Worm (Caenorhabditis elegans) whole organism, late embryonic: ENCODE measurements around the gene xrn-2.
A peak's percentile ranks its signal among the peaks of the same experiment; 100 is the strongest.

Source experiments
- C08G9.2 ChIP-seq: sonication (generic microtip); optimal IDR thresholded peaks from 2 replicates; lab custom pipeline; 2016; ENCODE audit warnings: mild to moderate bottlenecking, missing genetic modification characterization, moderate library complexity, missing compliant biosample characterization
- K09A11.1 ChIP-seq: sonication (generic microtip); optimal IDR thresholded peaks from 2 replicates; lab custom pipeline; 2017; ENCODE audit warnings: antibody characterized with exemption, mild to moderate bottlenecking, missing genetic modification characterization, missing compliant biosample characterization; ENCODE audit not compliant: insufficient read depth
- Y22D7AL.16 ChIP-seq: sonication (generic microtip); optimal IDR thresholded peaks from 2 replicates; lab custom pipeline; 2016; ENCODE audit warnings: missing genetic modification characterization, missing compliant biosample characterization
- ceh-14 ChIP-seq: sonication (generic microtip); optimal IDR thresholded peaks from 2 replicates; lab custom pipeline; 2016; ENCODE audit warnings: missing genotype, missing genetic modification characterization, missing compliant biosample characterization
- ceh-18 ChIP-seq: sonication (generic microtip); optimal IDR thresholded peaks from 2 replicates; lab custom pipeline; 2016; ENCODE audit warnings: missing genetic modification characterization, missing compliant biosample characterization
- ceh-2 ChIP-seq: sonication (generic microtip); optimal IDR thresholded peaks from 2 replicates; lab custom pipeline; 2016; ENCODE audit warnings: missing genotype, missing genetic modification characterization, missing compliant biosample characterization
- ceh-24 ChIP-seq: sonication (generic microtip); optimal IDR thresholded peaks from 2 replicates; lab custom pipeline; 2016; ENCODE audit warnings: mild to moderate bottlenecking, missing genetic modification characterization, missing compliant biosample characterization
- ceh-31 ChIP-seq: sonication (generic microtip); optimal IDR thresholded peaks from 2 replicates; lab custom pipeline; 2016; ENCODE audit warnings: missing genetic modification characterization, missing compliant biosample characterization
- ceh-9 ChIP-seq: sonication (generic microtip); optimal IDR thresholded peaks from 2 replicates; lab custom pipeline; 2016; ENCODE audit warnings: mild to moderate bottlenecking, missing genetic modification characterization, inconsistent platforms, missing compliant biosample characterization
- che-1 ChIP-seq: sonication (generic microtip); optimal IDR thresholded peaks from 2 replicates; lab custom pipeline; 2016; ENCODE audit warnings: mild to moderate bottlenecking, missing genetic modification characterization, missing compliant biosample characterization
- dmd-4 ChIP-seq: sonication (generic microtip); optimal IDR thresholded peaks from 2 replicates; lab custom pipeline; 2016; ENCODE audit warnings: borderline replicate concordance, missing genetic modification characterization, missing compliant biosample characterization
- elt-2 ChIP-seq: sonication (generic microtip); optimal IDR thresholded peaks from 2 replicates; lab custom pipeline; 2016; ENCODE audit warnings: missing genetic modification reagents, missing genetic modification characterization, missing compliant biosample characterization
- fax-1 ChIP-seq: sonication (generic microtip); optimal IDR thresholded peaks from 2 replicates; lab custom pipeline; 2016; ENCODE audit warnings: missing genotype, missing genetic modification characterization, missing compliant biosample characterization
- hlh-13 ChIP-seq: fragments of 200-800 bp; sonication (Bioruptor generic); optimal IDR thresholded peaks from 2 replicates; lab custom pipeline; 2018; ENCODE audit warnings: mild to moderate bottlenecking, missing genetic modification characterization, missing compliant biosample characterization
- hlh-15 ChIP-seq: sonication (generic microtip); optimal IDR thresholded peaks from 2 replicates; lab custom pipeline; 2016; ENCODE audit warnings: missing genetic modification characterization, missing compliant biosample characterization
- hlh-6 ChIP-seq: sonication (generic microtip); optimal IDR thresholded peaks from 2 replicates; lab custom pipeline; 2016; ENCODE audit warnings: missing genotype, missing genetic modification characterization, missing compliant biosample characterization
- madf-2 ChIP-seq: sonication (generic microtip); optimal IDR thresholded peaks from 2 replicates; lab custom pipeline; 2017; ENCODE audit warnings: missing genetic modification characterization, missing compliant biosample characterization
- nhr-11 ChIP-seq: fragments of 150-350 bp; optimal IDR thresholded peaks from 2 replicates; lab custom pipeline; 2014; ENCODE audit warnings: missing biosample characterization, missing genetic modification characterization
- pag-3 ChIP-seq: sonication (generic microtip); optimal IDR thresholded peaks from 2 replicates; lab custom pipeline; 2016; ENCODE audit warnings: missing compliant biosample characterization, missing genetic modification characterization, borderline replicate concordance
- pat-9 ChIP-seq: fragments of 200-800 bp; sonication (Bioruptor generic); optimal IDR thresholded peaks from 2 replicates; lab custom pipeline; 2018; ENCODE audit warnings: mild to moderate bottlenecking, missing genetic modification characterization, moderate library complexity, missing compliant biosample characterization
- pax-1 ChIP-seq: fragments of 150-350 bp; optimal IDR thresholded peaks from 2 replicates; lab custom pipeline; 2014; ENCODE audit warnings: missing biosample characterization, missing genetic modification characterization
- pha-2 ChIP-seq: sonication (generic microtip); optimal IDR thresholded peaks from 2 replicates; lab custom pipeline; 2017; ENCODE audit warnings: mild to moderate bottlenecking, missing genetic modification characterization, missing compliant biosample characterization
- pros-1 ChIP-seq: fragments of 150-350 bp; optimal IDR thresholded peaks from 2 replicates; lab custom pipeline; 2014; ENCODE audit warnings: missing biosample characterization, missing genetic modification reagents, missing genetic modification characterization
- rnt-1 ChIP-seq: sonication (generic microtip); optimal IDR thresholded peaks from 2 replicates; lab custom pipeline; 2016; ENCODE audit warnings: missing genetic modification characterization, missing compliant biosample characterization
- sox-2 ChIP-seq: fragments of 200-800 bp; sonication (Bioruptor generic); IDR thresholded peaks from 2 replicates; pipeline ENCODE4 v1.3.6; 2022; ENCODE audit warnings: missing genetic modification reagents, missing genetic modification characterization, missing compliant biosample characterization
- sox-4 ChIP-seq: sonication (generic microtip); optimal IDR thresholded peaks from 2 replicates; lab custom pipeline; 2017; ENCODE audit warnings: mild to moderate bottlenecking, missing genetic modification characterization, inconsistent platforms, missing compliant biosample characterization
- syd-9 ChIP-seq: sonication (generic microtip); optimal IDR thresholded peaks from 2 replicates; lab custom pipeline; 2016; ENCODE audit warnings: mild to moderate bottlenecking, missing genetic modification characterization, moderate library complexity, missing compliant biosample characterization
- ttx-3 ChIP-seq: sonication (generic microtip); optimal IDR thresholded peaks from 2 replicates; lab custom pipeline; 2016; ENCODE audit warnings: missing genetic modification reagents, missing genetic modification characterization, missing compliant biosample characterization
- unc-42 ChIP-seq: sonication (generic microtip); optimal IDR thresholded peaks from 2 replicates; lab custom pipeline; 2016; ENCODE audit warnings: missing genotype, missing genetic modification characterization, missing compliant biosample characterization
- unc-55 ChIP-seq: sonication (generic microtip); optimal IDR thresholded peaks from 2 replicates; lab custom pipeline; 2017; ENCODE audit warnings: missing biosample characterization, missing genetic modification reagents, missing genetic modification characterization
- zip-5 ChIP-seq: sonication (generic microtip); optimal IDR thresholded peaks from 2 replicates; lab custom pipeline; 2016; ENCODE audit warnings: missing genetic modification characterization, missing compliant biosample characterization

Gene xrn-2

DNA sequence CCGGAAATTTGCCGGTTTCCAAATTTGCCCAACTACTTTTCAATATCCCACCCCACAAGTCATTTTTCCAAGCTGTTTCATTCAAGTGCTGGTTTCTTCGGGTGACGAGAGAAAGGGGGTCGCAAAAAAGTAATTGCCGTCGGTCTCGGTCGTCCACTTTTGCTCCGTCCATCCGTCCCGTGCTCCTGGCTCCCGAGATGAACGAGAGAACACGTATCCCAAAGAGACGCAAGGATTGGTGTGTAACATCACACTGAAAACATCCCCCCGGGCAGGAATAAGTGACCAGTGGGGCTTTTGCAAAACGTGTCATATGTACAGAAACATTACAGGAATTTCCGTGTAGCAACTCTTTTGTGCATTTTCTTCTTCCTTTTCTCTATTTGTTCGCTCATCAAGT, 21.1 kb downstream of the xrn-2 start:
- TF ChIP-seq ceh-2 (tag; lab: Kevin White, UChicago) (no peak), unc-55 (GFP tag; lab: Kevin White, UChicago) (peak; percentile 57), pat-9 (no peak), syd-9 (tag; lab: Kevin White, UChicago) (no peak), elt-2 (tag; lab: Kevin White, UChicago) (no peak), fax-1 (tag; lab: Kevin White, UChicago) (no peak), dmd-4 (tag; lab: Kevin White, UChicago) (no peak), nhr-11 (no peak)

DNA sequence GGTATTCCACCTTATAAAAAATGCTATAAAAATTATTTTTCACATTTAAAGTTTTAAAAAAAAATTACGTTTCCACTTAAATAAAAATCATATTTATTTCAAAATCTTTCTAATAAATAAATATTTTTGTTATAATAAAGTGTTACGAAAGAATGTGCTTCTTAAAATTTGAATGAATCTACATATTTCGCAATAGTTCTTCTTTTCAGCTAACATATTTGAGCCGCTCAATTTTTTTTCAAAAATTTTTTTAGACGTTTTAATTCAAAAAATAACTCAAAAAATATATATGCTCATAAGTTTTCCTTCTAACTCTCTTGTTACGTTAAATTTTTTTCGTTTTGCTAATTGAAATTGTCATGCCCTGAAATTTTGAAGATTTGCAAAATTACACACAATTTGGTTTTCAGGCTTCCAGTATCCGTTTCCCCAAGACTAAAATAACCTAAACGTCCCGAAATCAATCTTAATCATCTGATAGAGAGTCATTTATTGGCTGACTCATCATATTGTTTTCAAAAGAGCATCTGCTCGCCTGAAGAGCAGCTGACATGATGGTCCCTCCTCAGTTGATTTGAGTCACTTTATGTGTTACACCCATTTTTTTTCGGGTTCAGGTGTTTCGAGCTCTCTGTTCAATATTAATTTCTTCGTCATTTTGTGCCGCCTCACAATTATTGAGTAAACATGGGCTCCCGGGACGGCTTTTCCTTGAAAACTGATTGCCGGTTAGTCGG, 22.8 kb downstream of the xrn-2 start, which contains the start of gene efhd-1:
efhd-1 (plus strand) TSS at position 582 of the 737 bp plus-strand sequence.
- TF ChIP-seq dmd-4 (tag; lab: Kevin White, UChicago): no peak
- peak; percentile 72 for TF ChIP-seq unc-55 (GFP tag; lab: Kevin White, UChicago)
- TF ChIP-seq ceh-14 (tag; lab: Kevin White, UChicago): no peak
- no peak for TF ChIP-seq zip-5
- peak; percentile 7 for TF ChIP-seq ceh-18
- TF ChIP-seq, all 69 proteins: peak for 2

DNA sequence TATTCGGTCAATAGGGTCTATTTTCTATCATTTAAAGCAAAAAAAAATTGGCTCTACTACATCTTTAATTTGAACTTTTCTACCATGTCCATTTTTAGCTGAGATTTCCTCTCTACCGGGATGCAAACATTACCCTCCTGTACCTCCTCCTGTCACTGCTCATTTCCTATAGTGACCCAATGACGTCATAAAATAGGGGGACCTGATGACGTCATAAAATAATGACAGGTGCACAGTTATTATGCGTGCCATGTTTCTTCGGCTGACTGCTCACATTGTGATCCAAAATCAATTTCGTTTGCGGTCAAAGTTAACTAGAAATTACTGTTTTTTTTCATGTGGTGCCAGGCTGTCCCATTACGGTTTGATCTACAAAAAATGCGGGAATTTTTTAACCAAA, 31.4 kb downstream of the xrn-2 start:
- no peak for TF ChIP-seq hlh-15
- peak; percentile 32 for TF ChIP-seq ceh-31 (tag; lab: Kevin White, UChicago)

DNA sequence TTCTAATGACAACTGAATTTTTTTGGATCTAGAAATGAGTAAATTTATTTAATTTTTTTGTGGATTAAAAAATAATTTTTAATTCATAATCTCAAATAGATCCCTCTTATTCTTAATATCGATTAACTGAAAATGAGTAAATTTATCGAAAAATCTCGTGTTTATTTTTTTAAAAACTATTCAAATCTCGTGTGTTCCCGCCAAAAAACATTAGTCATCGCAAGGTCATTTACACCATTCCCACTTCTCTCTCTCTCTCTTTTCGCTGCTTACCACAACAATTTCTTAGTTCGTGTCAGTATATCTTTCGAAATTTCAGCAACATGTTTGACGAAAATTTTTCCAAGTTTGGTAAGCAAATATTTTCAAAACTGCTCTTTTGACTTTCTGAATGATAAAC, 31.9 kb downstream of the xrn-2 start:
- no peak for TF ChIP-seq K09A11.1 (tag; lab: Kevin White, UChicago)
- TF ChIP-seq ceh-24: no peak
- no peak for TF ChIP-seq che-1 (tag; lab: Kevin White, UChicago)
- TF ChIP-seq hlh-6 (tag; lab: Kevin White, UChicago): no peak
- no peak for TF ChIP-seq pag-3 (tag; lab: Kevin White, UChicago)
- no peak for TF ChIP-seq sox-4 (tag; lab: Kevin White, UChicago)
- no peak for TF ChIP-seq Y22D7AL.16 (tag; lab: Kevin White, UChicago)
- TF ChIP-seq sox-2 (GFP tag; lab: Robert Waterston, UW): no peak
- no peak for TF ChIP-seq madf-2 (tag; lab: Kevin White, UChicago)
- TF ChIP-seq pros-1 (tag; lab: Kevin White, UChicago): no peak
- TF ChIP-seq ttx-3 (tag; lab: Kevin White, UChicago): no peak
- TF ChIP-seq hlh-13 (GFP tag; lab: Kevin White, UChicago): no peak
- TF ChIP-seq pax-1 (tag; lab: Kevin White, UChicago): no peak
- TF ChIP-seq pat-9: no peak
- TF ChIP-seq C08G9.2 (tag; lab: Kevin White, UChicago): no peak
- TF ChIP-seq ceh-9: no peak
- no peak for TF ChIP-seq rnt-1 (tag; lab: Kevin White, UChicago)
- no peak for TF ChIP-seq pha-2 (tag; lab: Kevin White, UChicago)

DNA sequence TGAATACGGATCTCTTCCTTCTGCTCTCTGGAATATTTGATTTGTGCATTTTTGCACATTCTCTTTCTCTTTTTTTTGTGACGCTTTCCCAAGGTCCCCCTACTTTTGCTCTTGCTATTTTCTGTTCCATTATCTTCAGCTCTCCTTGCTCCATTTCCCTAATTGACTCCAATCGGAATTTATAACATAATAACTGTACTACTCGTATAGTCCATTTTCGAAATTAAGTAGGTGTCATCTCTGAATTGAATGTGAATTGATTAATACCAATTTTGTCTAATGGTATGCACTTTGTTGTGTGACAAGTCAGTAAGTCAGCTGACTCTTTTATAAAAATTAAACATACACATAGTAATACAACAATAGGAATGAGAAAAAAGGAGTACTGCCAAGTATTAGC, 40.4 kb downstream of the xrn-2 start:
- TF ChIP-seq unc-42 (tag; lab: Kevin White, UChicago) (peak; percentile 8), ceh-31 (tag; lab: Kevin White, UChicago) (peak; percentile 17), madf-2 (tag; lab: Kevin White, UChicago) (no peak)
